Worm (Caenorhabditis elegans) whole organism, L1 larva: ENCODE results near the gene luc-7L.

ENCODE experiments used
- C04F5.9 ChIP-seq: sonication (generic microtip); optimal IDR thresholded peaks from 2 replicates; lab custom pipeline; 2016; ENCODE audit warnings: missing genetic modification characterization, missing compliant biosample characterization
- F16B12.6 ChIP-seq: fragments of 150-350 bp; optimal IDR thresholded peaks from 2 replicates; lab custom pipeline; 2014; ENCODE audit warnings: missing biosample characterization, missing genetic modification characterization
- blmp-1 ChIP-seq: fragments of 150-350 bp; optimal IDR thresholded peaks from 2 replicates; lab custom pipeline; 2014; ENCODE audit warnings: missing biosample characterization, missing genetic modification characterization
- ceh-63 ChIP-seq: fragments of 200-800 bp; sonication (Bioruptor generic); optimal IDR thresholded peaks from 2 replicates; lab custom pipeline; 2018; ENCODE audit warnings: mild to moderate bottlenecking, missing genetic modification characterization, missing compliant biosample characterization
- ceh-8 ChIP-seq: fragments of 200-800 bp; sonication (Bioruptor generic); optimal IDR thresholded peaks from 2 replicates; lab custom pipeline; 2018; ENCODE audit warnings: mild to moderate bottlenecking, missing genetic modification characterization, moderate library complexity, missing compliant biosample characterization
- ceh-82 ChIP-seq, 3 experiments: fragments of 150-350 bp in 1 of 3; sonication (generic microtip) in 2 of 3; optimal IDR thresholded peaks; 2 replicates each; lab custom pipeline; 2014 to 2017; ENCODE audit warnings: missing biosample characterization in 3 of 3, missing genetic modification characterization in 3 of 3
- ceh-90 ChIP-seq: sonication (generic microtip); optimal IDR thresholded peaks from 2 replicates; lab custom pipeline; 2016; ENCODE audit warnings: missing genetic modification characterization, missing compliant biosample characterization
- ces-1 ChIP-seq: fragments of 150-350 bp; optimal IDR thresholded peaks from 2 replicates; lab custom pipeline; 2014; ENCODE audit warnings: missing biosample characterization, missing genetic modification reagents, missing genetic modification characterization
- dpl-1 ChIP-seq, 3 experiments: fragments of 150-350 bp in 2 of 3; sonication (generic microtip) in 1 of 3; optimal IDR thresholded peaks; 2 replicates each; lab custom pipeline; 2014 to 2017; ENCODE audit warnings: missing biosample characterization in 3 of 3, missing genetic modification characterization in 3 of 3, missing genetic modification reagents in 3 of 3
- efl-1 ChIP-seq, 4 experiments: fragments of 150-350 bp; optimal IDR thresholded peaks in 3 of 4; peaks in 1 of 4; 1 replicate in 1 of 4; 2 replicates in 3 of 4; lab custom pipeline; 2014; ENCODE audit warnings: missing biosample characterization in 2 of 4, missing genetic modification characterization in 2 of 4, missing genetic modification reagents in 2 of 4
- efl-3 ChIP-seq: fragments of 200-800 bp; sonication (Bioruptor generic); optimal IDR thresholded peaks from 2 replicates; lab custom pipeline; 2018; ENCODE audit warnings: mild to moderate bottlenecking, missing genetic modification characterization, missing compliant biosample characterization
- egl-13 ChIP-seq: sonication (generic microtip); optimal IDR thresholded peaks from 2 replicates; lab custom pipeline; 2016; ENCODE audit warnings: missing genotype, missing genetic modification reagents, missing genetic modification characterization, missing compliant biosample characterization
- egl-27 ChIP-seq, 2 experiments: fragments of 150-350 bp in 1 of 2; sonication (generic microtip); optimal IDR thresholded peaks; 3 replicates each; lab custom pipeline; 2017 to 2018; ENCODE audit warnings: missing biosample characterization in 2 of 2, missing genetic modification characterization in 2 of 2, missing genetic modification reagents in 2 of 2
- ets-5 ChIP-seq: fragments of 200-800 bp; sonication (Bioruptor generic); IDR thresholded peaks from 2 replicates; pipeline ENCODE4 v1.3.6; 2022; ENCODE audit warnings: missing genetic modification characterization, missing compliant biosample characterization
- fkh-10 ChIP-seq: sonication (generic microtip); optimal IDR thresholded peaks from 2 replicates; lab custom pipeline; 2017; ENCODE audit warnings: missing biosample characterization, missing genetic modification reagents, missing genetic modification characterization
- grh-1 ChIP-seq: fragments of 200-800 bp; sonication (Bioruptor generic); IDR thresholded peaks from 2 replicates; pipeline ENCODE4 v1.3.6; 2022; ENCODE audit warnings: missing genetic modification reagents, missing genetic modification characterization, missing compliant biosample characterization
- hlh-17 ChIP-seq: fragments of 200-800 bp; sonication (Bioruptor generic); optimal IDR thresholded peaks from 2 replicates; lab custom pipeline; 2018; ENCODE audit warnings: missing genetic modification characterization, mild to moderate bottlenecking, missing compliant biosample characterization, moderate library complexity, borderline replicate concordance
- hlh-4 ChIP-seq: sonication (generic microtip); optimal IDR thresholded peaks from 2 replicates; lab custom pipeline; 2016; ENCODE audit warnings: mild to moderate bottlenecking, missing genetic modification characterization, missing compliant biosample characterization
- hpl-2 ChIP-seq: fragments of 150-350 bp; optimal IDR thresholded peaks from 2 replicates; lab custom pipeline; 2014; ENCODE audit warnings: missing biosample characterization, missing genetic modification reagents, missing genetic modification characterization
- lin-13 ChIP-seq: fragments of 150-350 bp; optimal IDR thresholded peaks from 2 replicates; lab custom pipeline; 2014; ENCODE audit warnings: missing biosample characterization, missing genetic modification reagents, missing genetic modification characterization
- lin-35 ChIP-seq, 2 experiments: fragments of 150-350 bp; optimal IDR thresholded peaks; 2 replicates each; lab custom pipeline; 2014; ENCODE audit warnings: missing biosample characterization in 2 of 2, missing genetic modification characterization in 2 of 2, missing genetic modification reagents in 2 of 2
- lir-3 ChIP-seq: sonication (generic microtip); optimal IDR thresholded peaks from 2 replicates; lab custom pipeline; 2016; ENCODE audit warnings: mild to moderate bottlenecking, missing genetic modification characterization, moderate library complexity, missing compliant biosample characterization; ENCODE audit not compliant: poor library complexity
- lsy-2 ChIP-seq, 2 experiments: fragments of 150-350 bp; optimal IDR thresholded peaks; 2 replicates each; lab custom pipeline; 2014; ENCODE audit warnings: missing biosample characterization in 2 of 2, missing genetic modification characterization in 2 of 2
- mep-1 ChIP-seq: fragments of 150-350 bp; optimal IDR thresholded peaks from 2 replicates; lab custom pipeline; 2014; ENCODE audit warnings: missing biosample characterization, missing genetic modification characterization
- nhr-20 ChIP-seq: sonication (generic microtip); optimal IDR thresholded peaks from 2 replicates; lab custom pipeline; 2016; ENCODE audit warnings: mild to moderate bottlenecking, missing genetic modification characterization, missing compliant biosample characterization
- nhr-237 ChIP-seq: fragments of 150-350 bp; optimal IDR thresholded peaks from 2 replicates; lab custom pipeline; 2014; ENCODE audit warnings: missing biosample characterization, missing genetic modification characterization
- nhr-47 ChIP-seq: sonication (generic microtip); optimal IDR thresholded peaks from 2 replicates; lab custom pipeline; 2016; ENCODE audit warnings: mild to moderate bottlenecking, missing genetic modification characterization, moderate library complexity, missing compliant biosample characterization
- nhr-77 ChIP-seq: fragments of 150-350 bp; optimal IDR thresholded peaks from 2 replicates; lab custom pipeline; 2014; ENCODE audit warnings: missing biosample characterization, missing genetic modification characterization
- pag-3 ChIP-seq: sonication (generic microtip); optimal IDR thresholded peaks from 2 replicates; lab custom pipeline; 2017; ENCODE audit warnings: missing genetic modification characterization, mild to moderate bottlenecking, missing compliant biosample characterization, antibody characterized with exemption, borderline replicate concordance; ENCODE audit not compliant: insufficient read depth
- pax-3 ChIP-seq: fragments of 200-800 bp; sonication (Bioruptor generic); optimal IDR thresholded peaks from 2 replicates; lab custom pipeline; 2018; ENCODE audit warnings: mild to moderate bottlenecking, missing genetic modification characterization, moderate library complexity, missing compliant biosample characterization
- pqm-1 ChIP-seq: sonication (generic microtip); optimal IDR thresholded peaks from 3 replicates; lab custom pipeline; 2017; ENCODE audit warnings: missing biosample characterization, missing genetic modification characterization
- rnt-1 ChIP-seq: sonication (generic microtip); optimal IDR thresholded peaks from 2 replicates; lab custom pipeline; 2016; ENCODE audit warnings: mild to moderate bottlenecking, missing genetic modification characterization, moderate library complexity, missing compliant biosample characterization
- skn-1 ChIP-seq: fragments of 150-350 bp; optimal IDR thresholded peaks from 2 replicates; lab custom pipeline; 2014; ENCODE audit warnings: missing biosample characterization, missing genetic modification characterization
- snpc-4 ChIP-seq: fragments of 150-350 bp; optimal IDR thresholded peaks from 2 replicates; lab custom pipeline; 2014; ENCODE audit warnings: missing biosample characterization, missing genetic modification characterization
- snu-23 ChIP-seq: sonication (generic microtip); optimal IDR thresholded peaks from 2 replicates; lab custom pipeline; 2016; ENCODE audit warnings: missing genetic modification characterization, missing compliant biosample characterization
- swsn-7 ChIP-seq: sonication (generic microtip); optimal IDR thresholded peaks from 2 replicates; lab custom pipeline; 2016; ENCODE audit warnings: missing genetic modification characterization, missing compliant biosample characterization
- tlp-1 ChIP-seq: fragments of 150-350 bp; optimal IDR thresholded peaks from 2 replicates; lab custom pipeline; 2014; ENCODE audit warnings: missing biosample characterization, missing genetic modification characterization
- unc-30 ChIP-seq: sonication (generic microtip); optimal IDR thresholded peaks from 2 replicates; lab custom pipeline; 2017; ENCODE audit warnings: missing biosample characterization, missing genetic modification characterization
- unc-62 ChIP-seq: fragments of 150-350 bp; optimal IDR thresholded peaks from 2 replicates; lab custom pipeline; 2014; ENCODE audit warnings: missing biosample characterization, missing genetic modification reagents, missing genetic modification characterization
- unc-98 ChIP-seq: fragments of 200-800 bp; sonication (Bioruptor generic); IDR thresholded peaks from 2 replicates; pipeline ENCODE4 v1.3.6; 2022; ENCODE audit warnings: missing genetic modification characterization, missing compliant biosample characterization
- vab-15 ChIP-seq: sonication (generic microtip); optimal IDR thresholded peaks from 2 replicates; lab custom pipeline; 2017; ENCODE audit warnings: missing genotype, mild to moderate bottlenecking, missing genetic modification characterization, missing compliant biosample characterization
- zag-1 ChIP-seq: fragments of 150-350 bp; optimal IDR thresholded peaks from 2 replicates; lab custom pipeline; 2014; ENCODE audit warnings: missing biosample characterization, missing genetic modification characterization

luc-7L gene

ce11 chrII:7663704-7664660 lies 43.3 kb downstream of the luc-7L start, which contains the start of the genes F18A1.7 and rpa-1:
Gene F18A1.7 (minus strand): TSS chrII:7663754.
Gene rpa-1 (plus strand): TSS chrII:7664582.
- peak; percentile 59 to 76 for TF ChIP-seq lin-35 (GFP tag; optimal IDR thresholded peaks at IDR 0.05; lab: Kevin White, UChicago)
- TF ChIP-seq efl-1 (optimal IDR thresholded peaks at IDR 0.05; lab: Kevin White, UChicago): peak; percentile 36 to 54
- TF ChIP-seq efl-1 (GFP tag; optimal IDR thresholded peaks at IDR 0.05 in 1 of 2; lab: Kevin White, UChicago): peak; percentile 9 to 62
- TF ChIP-seq blmp-1 (tag; lab: Kevin White, UChicago): peak; percentile 39
- TF ChIP-seq lir-3 (tag; lab: Kevin White, UChicago): no peak
- TF ChIP-seq snu-23 (GFP tag; lab: Kevin White, UChicago): peak; percentile 15
- TF ChIP-seq nhr-237 (tag; lab: Kevin White, UChicago): no peak
- TF ChIP-seq dpl-1 (GFP tag; optimal IDR thresholded peaks at IDR 0.05; lab: Kevin White, UChicago): peak; percentile 53 to 82 (median 71)
- peak; percentile 25 for TF ChIP-seq mep-1
- peak; percentile 11 to 60 for TF ChIP-seq lsy-2 (tag; optimal IDR thresholded peaks at IDR 0.05; lab: Kevin White, UChicago)
- peak; percentile 78 for TF ChIP-seq F16B12.6 (tag; lab: Kevin White, UChicago)
- TF ChIP-seq, all 84 proteins: peak for 8

- TF ChIP-seq efl-1 (optimal IDR thresholded peaks at IDR 0.05; lab: Kevin White, UChicago): no peak
- peak in 1 of 2 experiments; percentile 51 for TF ChIP-seq efl-1 (GFP tag; optimal IDR thresholded peaks at IDR 0.05 in 1 of 2; lab: Kevin White, UChicago)
- TF ChIP-seq efl-3 (GFP tag; lab: Kevin White, UChicago): no peak
- no peak for TF ChIP-seq nhr-77 (tag; lab: Kevin White, UChicago)
- no peak for TF ChIP-seq ceh-63 (GFP tag; lab: Kevin White, UChicago)
- TF ChIP-seq egl-13 (tag; lab: Kevin White, UChicago): no peak
- no peak for TF ChIP-seq ceh-8
- TF ChIP-seq ceh-82 (tag; optimal IDR thresholded peaks at IDR 0.05; lab: Kevin White, UChicago): no peak
- no peak for TF ChIP-seq dpl-1 (GFP tag; optimal IDR thresholded peaks at IDR 0.05; lab: Kevin White, UChicago)
- TF ChIP-seq, all 84 proteins: peak for 1
These were observed 44.3 kb downstream of the luc-7L start for ce11 chrII:7663028-7663427.

- TF ChIP-seq egl-27 (tag; optimal IDR thresholded peaks at IDR 0.05; lab: Kevin White, UChicago): no peak
- no peak for TF ChIP-seq pqm-1 (tag; lab: Kevin White, UChicago)
- TF ChIP-seq nhr-47: no peak
- no peak for TF ChIP-seq zag-1 (tag; lab: Kevin White, UChicago)
- no peak for TF ChIP-seq unc-98 (GFP tag; lab: Robert Waterston, UW)
- TF ChIP-seq snpc-4 (tag; lab: Kevin White, UChicago): no peak
- no peak for TF ChIP-seq fkh-10 (GFP tag; lab: Kevin White, UChicago)
- TF ChIP-seq ceh-82 (tag; optimal IDR thresholded peaks at IDR 0.05; lab: Kevin White, UChicago): no peak
- TF ChIP-seq C04F5.9 (tag; lab: Kevin White, UChicago): no peak
- TF ChIP-seq lin-13: no peak
- no peak for TF ChIP-seq egl-13 (tag; lab: Kevin White, UChicago)
- TF ChIP-seq unc-62: no peak
- TF ChIP-seq dpl-1 (GFP tag; optimal IDR thresholded peaks at IDR 0.05; lab: Kevin White, UChicago): peak; percentile 8 to 31 (median 17)
- no peak for TF ChIP-seq vab-15 (tag; lab: Kevin White, UChicago)
- TF ChIP-seq tlp-1 (tag; lab: Kevin White, UChicago): no peak
- TF ChIP-seq hlh-17 (GFP tag; lab: Kevin White, UChicago): no peak
- TF ChIP-seq hpl-2 (GFP tag; lab: Kevin White, UChicago): no peak
- TF ChIP-seq rnt-1: peak; percentile 46
- no peak for TF ChIP-seq unc-30 (tag; lab: Kevin White, UChicago)
- no peak for TF ChIP-seq pax-3 (tag; lab: Kevin White, UChicago)
- TF ChIP-seq ets-5: no peak
- TF ChIP-seq ceh-63 (GFP tag; lab: Kevin White, UChicago): no peak
- TF ChIP-seq skn-1 (tag; lab: Kevin White, UChicago): no peak
- TF ChIP-seq pag-3: no peak
- TF ChIP-seq swsn-7: no peak
- TF ChIP-seq ceh-90 (tag; lab: Kevin White, UChicago): no peak
- TF ChIP-seq nhr-20 (tag; lab: Kevin White, UChicago): peak; percentile 6
- peak; percentile 41 for TF ChIP-seq snu-23 (GFP tag; lab: Kevin White, UChicago)
- no peak for TF ChIP-seq grh-1 (GFP tag; lab: Robert Waterston, UW)
- no peak for TF ChIP-seq hlh-4 (tag; lab: Kevin White, UChicago)
- TF ChIP-seq ces-1 (GFP tag; lab: Kevin White, UChicago): no peak
These were observed 45.1 kb downstream of the luc-7L start, which contains the start of gene alfa-1 for ce11 chrII:7662008-7662686. Gene alfa-1 (minus strand): TSS chrII:7662522.
